Worm (Caenorhabditis elegans): Measurements from ENCODE around the gene F32D8.1.

F32D8.1 gene

ce11 chrV:10887564-10887963, 6.9 kb downstream of the F32D8.1 start:
- no peak for TF ChIP-seq nhr-28 (tag; optimal IDR thresholded peaks at IDR 0.05)
- no peak for TF ChIP-seq elt-3 (tag; optimal IDR thresholded peaks at IDR 0.05)
- TF ChIP-seq bed-3 (GFP tag; optimal IDR thresholded peaks at IDR 0.05), result no peak
- TF ChIP-seq mls-2 (tag; optimal IDR thresholded peaks at IDR 0.05), result no peak
- no peak for TF ChIP-seq nhr-76 (tag; optimal IDR thresholded peaks at IDR 0.05)
- TF ChIP-seq nhr-237 (tag; optimal IDR thresholded peaks at IDR 0.05), result no peak
- no peak for TF ChIP-seq blmp-1 (tag; optimal IDR thresholded peaks at IDR 0.05)
- no peak for TF ChIP-seq lin-13 (tag; optimal IDR thresholded peaks at IDR 0.05)
- TF ChIP-seq zip-8 (tag; optimal IDR thresholded peaks at IDR 0.05), result no peak
- TF ChIP-seq ham-2 (GFP tag; optimal IDR thresholded peaks at IDR 0.05), result no peak
- no peak for TF ChIP-seq snpc-4 (tag; optimal IDR thresholded peaks at IDR 0.05)
- TF ChIP-seq ceh-83 (GFP tag; optimal IDR thresholded peaks at IDR 0.05), result no peak
- TF ChIP-seq ztf-11 (tag; optimal IDR thresholded peaks at IDR 0.05), result no peak
- no peak for TF ChIP-seq hlh-1 (tag; optimal IDR thresholded peaks at IDR 0.05)
- no peak for TF ChIP-seq M03D4.4 (tag; optimal IDR thresholded peaks at IDR 0.05)

ce11 chrV:10888153-10888552, 7.5 kb downstream of the F32D8.1 start:
- TF ChIP-seq hlh-1 (tag; optimal IDR thresholded peaks at IDR 0.05) (no peak), lin-13 (tag; optimal IDR thresholded peaks at IDR 0.05) (no peak), sptf-1 (tag; optimal IDR thresholded peaks at IDR 0.05) (no peak), lsy-2 (tag; optimal IDR thresholded peaks at IDR 0.05) (no peak), M03D4.4 (tag; optimal IDR thresholded peaks at IDR 0.05) (no peak), elt-3 (tag; optimal IDR thresholded peaks at IDR 0.05) (no peak), pha-4 (tag; optimal IDR thresholded peaks at IDR 0.05) (no peak), nhr-76 (tag; optimal IDR thresholded peaks at IDR 0.05) (no peak), snpc-4 (tag; optimal IDR thresholded peaks at IDR 0.05) (no peak), nhr-237 (tag; optimal IDR thresholded peaks at IDR 0.05) (no peak), sem-2 (GFP tag; optimal IDR thresholded peaks at IDR 0.05) (no peak), cnd-1 (tag; optimal IDR thresholded peaks at IDR 0.05) (no peak), mep-1 (tag; optimal IDR thresholded peaks at IDR 0.05) (no peak)

ce11 chrV:10889036-10889435, 8.4 kb downstream of the F32D8.1 start, which contains the start of gene F32D8.11:
F32D8.11 (minus strand) TSS chrV:10889136.
- TF ChIP-seq mls-2 (tag; optimal IDR thresholded peaks at IDR 0.05) (no peak), unc-62 (GFP tag; optimal IDR thresholded peaks at IDR 0.05) (no peak), M03D4.4 (tag; optimal IDR thresholded peaks at IDR 0.05) (no peak), drap-1 (GFP tag; optimal IDR thresholded peaks at IDR 0.05) (no peak), unc-39 (tag; optimal IDR thresholded peaks at IDR 0.05) (no peak), lin-32 (GFP tag; optimal IDR thresholded peaks at IDR 0.05) (no peak), ham-2 (GFP tag; optimal IDR thresholded peaks at IDR 0.05) (no peak), pha-4 (tag; optimal IDR thresholded peaks at IDR 0.05) (no peak)

ce11 chrV:10889774-10890173, 9.1 kb downstream of the F32D8.1 start:
- TF ChIP-seq hlh-1 (tag; optimal IDR thresholded peaks at IDR 0.05) (no peak), elt-3 (tag; optimal IDR thresholded peaks at IDR 0.05) (no peak), nhr-76 (tag; optimal IDR thresholded peaks at IDR 0.05) (no peak), M03D4.4 (tag; optimal IDR thresholded peaks at IDR 0.05) (no peak)

ce11 chrV:10890980-10891379, 10.3 kb downstream of the F32D8.1 start, which contains the start of gene F32D8.12:
F32D8.12 (minus strand) TSS chrV:10891027.
- TF ChIP-seq snpc-4 (tag; optimal IDR thresholded peaks at IDR 0.05) (no peak), zip-8 (tag; optimal IDR thresholded peaks at IDR 0.05) (no peak), cnd-1 (tag; optimal IDR thresholded peaks at IDR 0.05) (no peak), nhr-237 (tag; optimal IDR thresholded peaks at IDR 0.05) (no peak), nhr-76 (tag; optimal IDR thresholded peaks at IDR 0.05) (no peak), ham-2 (GFP tag; optimal IDR thresholded peaks at IDR 0.05) (no peak), ces-1 (GFP tag; optimal IDR thresholded peaks at IDR 0.05) (no peak)

ce11 chrV:10893510-10894128, 13.0 kb downstream of the F32D8.1 start, which contains the start of gene F32D8.4:
F32D8.4 (minus strand) TSS chrV:10893560.
- TF ChIP-seq snpc-4 (tag; optimal IDR thresholded peaks at IDR 0.05) (no peak), hlh-1 (tag; optimal IDR thresholded peaks at IDR 0.05) (no peak), ham-2 (GFP tag; optimal IDR thresholded peaks at IDR 0.05) (no peak), nhr-28 (tag; optimal IDR thresholded peaks at IDR 0.05) (no peak), ceh-43 (GFP tag; optimal IDR thresholded peaks at IDR 0.05) (no peak), cnd-1 (tag; optimal IDR thresholded peaks at IDR 0.05) (no peak), zip-8 (tag; optimal IDR thresholded peaks at IDR 0.05) (no peak), ces-1 (GFP tag; optimal IDR thresholded peaks at IDR 0.05) (no peak), tbx-8 (GFP tag; optimal IDR thresholded peaks at IDR 0.05) (no peak), ceh-83 (GFP tag; optimal IDR thresholded peaks at IDR 0.05) (no peak), drap-1 (GFP tag; optimal IDR thresholded peaks at IDR 0.05) (no peak), lsy-2 (tag; optimal IDR thresholded peaks at IDR 0.05) (no peak), flh-1 (GFP tag; optimal IDR thresholded peaks at IDR 0.05) (no peak)
